Worm (Caenorhabditis elegans) whole organism, early embryonic: ENCODE measurements around the gene wrt-8.
"Not testable (repeated sequence)": the region's sequence is repeated elsewhere in the genome, so short reads cannot be mapped to it uniquely, and the experiment has no call there.

Source experiments
- B0310.2 ChIP-seq: sonication (generic microtip); optimal IDR thresholded peaks from 2 replicates; lab custom pipeline; 2016; ENCODE audit warnings: mild to moderate bottlenecking, missing genetic modification characterization, missing compliant biosample characterization
- F13C5.2 ChIP-seq: sonication (generic microtip); optimal IDR thresholded peaks from 2 replicates; lab custom pipeline; 2017; ENCODE audit warnings: mild to moderate bottlenecking, missing genetic modification characterization, inconsistent platforms, missing compliant biosample characterization
- aly-1 ChIP-seq: sonication (generic microtip); optimal IDR thresholded peaks from 2 replicates; lab custom pipeline; 2016; ENCODE audit warnings: missing genetic modification characterization, missing compliant biosample characterization
- ama-1 ChIP-seq: fragments of 150-350 bp; optimal IDR thresholded peaks from 2 replicates; lab custom pipeline; 2014
- ceh-13 ChIP-seq: fragments of 200-800 bp; sonication (Bioruptor generic); optimal IDR thresholded peaks from 2 replicates; lab custom pipeline; 2018; ENCODE audit warnings: mild to moderate bottlenecking, missing genetic modification characterization, missing compliant biosample characterization
- ceh-36 ChIP-seq: sonication (generic microtip); optimal IDR thresholded peaks from 2 replicates; lab custom pipeline; 2016; ENCODE audit warnings: missing genetic modification characterization, inconsistent platforms, missing compliant biosample characterization
- ets-7 ChIP-seq: sonication (generic microtip); optimal IDR thresholded peaks from 2 replicates; lab custom pipeline; 2016; ENCODE audit warnings: missing genotype, missing genetic modification characterization, missing compliant biosample characterization
- flt-1 ChIP-seq: fragments of 200-800 bp; sonication (Bioruptor generic); IDR thresholded peaks from 2 replicates; pipeline ENCODE4 v1.3.6; 2022; ENCODE audit warnings: missing genetic modification characterization, missing compliant biosample characterization
- hmbx-1 ChIP-seq: sonication (generic microtip); optimal IDR thresholded peaks from 2 replicates; lab custom pipeline; 2016; ENCODE audit warnings: mild to moderate bottlenecking, missing genetic modification characterization, missing compliant biosample characterization
- hmg-4 ChIP-seq: fragments of 200-800 bp; sonication (Bioruptor generic); optimal IDR thresholded peaks from 2 replicates; lab custom pipeline; 2018; ENCODE audit warnings: mild to moderate bottlenecking, missing genetic modification characterization, missing compliant biosample characterization
- hnd-1 ChIP-seq: sonication (generic microtip); optimal IDR thresholded peaks from 2 replicates; lab custom pipeline; 2016; ENCODE audit warnings: missing genetic modification characterization, missing compliant biosample characterization
- pes-1 ChIP-seq: fragments of 200-800 bp; sonication (Bioruptor generic); IDR thresholded peaks from 2 replicates; pipeline ENCODE4 v1.3.6; 2022; ENCODE audit warnings: missing genetic modification reagents, missing genetic modification characterization, missing compliant biosample characterization
- scrt-1 ChIP-seq: fragments of 200-800 bp; sonication (Bioruptor generic); IDR thresholded peaks from 2 replicates; pipeline ENCODE4 v1.3.6; 2022; ENCODE audit warnings: missing genetic modification characterization, missing compliant biosample characterization
- sea-1 ChIP-seq: fragments of 200-800 bp; sonication (Bioruptor generic); conservative IDR thresholded peaks from 2 replicates; pipeline ENCODE4 v1.3.6; 2022; ENCODE audit warnings: missing genetic modification characterization, missing compliant biosample characterization
- tbx-11 ChIP-seq: fragments of 200-800 bp; sonication (Bioruptor generic); IDR thresholded peaks from 2 replicates; pipeline ENCODE4 v1.3.6; 2022; ENCODE audit warnings: missing genetic modification characterization, missing compliant biosample characterization
- tbx-37 ChIP-seq: fragments of 200-800 bp; sonication (Bioruptor generic); conservative IDR thresholded peaks from 2 replicates; pipeline ENCODE4 v1.3.6; 2022; ENCODE audit warnings: missing genetic modification reagents, missing genetic modification characterization, missing compliant biosample characterization
- tra-4 ChIP-seq: sonication (generic microtip); optimal IDR thresholded peaks from 2 replicates; lab custom pipeline; 2017; ENCODE audit warnings: missing genetic modification characterization, missing compliant biosample characterization

The wrt-8 gene

DNA sequence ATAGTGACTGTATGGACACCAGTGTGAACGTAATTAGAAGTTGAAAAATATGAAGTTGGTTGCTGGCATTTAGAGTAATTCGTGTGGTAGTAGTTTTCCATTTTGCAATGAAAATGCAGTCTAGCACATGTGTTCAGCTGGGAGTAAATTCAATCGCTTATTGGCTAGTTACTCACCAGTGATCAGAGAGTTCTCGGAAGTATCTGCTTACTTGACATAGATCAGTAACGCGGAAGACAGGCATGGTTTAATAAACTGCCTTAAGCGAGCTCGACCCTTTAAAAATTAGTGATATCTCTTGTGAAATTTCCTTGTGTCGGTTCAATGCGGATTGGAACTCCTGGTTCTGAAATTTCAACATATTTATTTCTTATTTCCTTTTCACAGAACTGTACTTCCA lies 31.8 kb upstream of the wrt-8 start, which contains the start of gene srh-52:
Gene srh-52 (minus strand): TSS at position 101 of the 400 bp plus-strand sequence.
- TF ChIP-seq scrt-1 (GFP tag; lab: Robert Waterston, UW): no peak
- no peak for TF ChIP-seq tbx-11 (GFP tag; lab: Robert Waterston, UW)
- TF ChIP-seq ceh-13 (GFP tag; lab: Kevin White, UChicago): no peak
- no peak for TF ChIP-seq F13C5.2 (tag; lab: Kevin White, UChicago)
- no peak for TF ChIP-seq ceh-36 (tag; lab: Kevin White, UChicago)
- TF ChIP-seq tbx-37 (GFP tag; lab: Robert Waterston, UW): no peak
- TF ChIP-seq ets-7 (tag; lab: Kevin White, UChicago): no peak
- TF ChIP-seq hmbx-1 (tag; lab: Kevin White, UChicago): no peak
- TF ChIP-seq ama-1 (lab: Kevin White, UChicago): no peak
- no peak for TF ChIP-seq sea-1 (GFP tag; lab: Robert Waterston, UW)
- no peak for TF ChIP-seq flt-1 (GFP tag; lab: Robert Waterston, UW)
- TF ChIP-seq hmg-4 (GFP tag; lab: Kevin White, UChicago): no peak
- no peak for TF ChIP-seq tra-4 (tag; lab: Kevin White, UChicago)
- no peak for TF ChIP-seq B0310.2 (tag; lab: Kevin White, UChicago)
- TF ChIP-seq pes-1: no peak
- TF ChIP-seq hnd-1 (tag; lab: Kevin White, UChicago): no peak
- TF ChIP-seq aly-1 (tag; lab: Kevin White, UChicago): no peak

DNA sequence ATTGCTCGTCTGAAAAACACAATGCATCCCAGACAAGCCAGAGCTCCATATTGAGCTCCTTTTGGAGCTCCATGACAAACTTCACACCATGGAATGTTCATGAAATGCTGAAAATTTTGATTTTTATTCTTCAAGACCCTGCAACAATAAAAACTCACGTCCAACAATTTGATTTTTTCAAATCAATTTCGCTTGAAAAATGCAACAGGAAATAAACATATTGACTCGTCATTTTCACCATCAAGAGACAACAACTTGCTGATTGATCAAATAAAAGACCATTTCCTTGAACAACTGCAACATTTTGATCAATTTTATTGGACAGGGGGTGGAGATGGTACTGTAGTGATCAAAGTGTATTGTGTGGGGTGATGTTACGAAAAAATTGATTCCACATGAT lies 25.3 kb upstream of the wrt-8 start, which contains the start of gene nhr-269:
Gene nhr-269 (minus strand): TSS at position 101 of the 400 bp plus-strand sequence.
- TF ChIP-seq ceh-13 (GFP tag; lab: Kevin White, UChicago) (no peak), ceh-36 (tag; lab: Kevin White, UChicago) (no peak), sea-1 (GFP tag; lab: Robert Waterston, UW) (no peak), tbx-11 (GFP tag; lab: Robert Waterston, UW) (no peak), tbx-37 (GFP tag; lab: Robert Waterston, UW) (no peak), tra-4 (tag; lab: Kevin White, UChicago) (no peak), pes-1 (no peak), hnd-1 (tag; lab: Kevin White, UChicago) (no peak), ama-1 (lab: Kevin White, UChicago) (no peak), hmg-4 (GFP tag; lab: Kevin White, UChicago) (no peak), ets-7 (tag; lab: Kevin White, UChicago) (no peak), scrt-1 (GFP tag; lab: Robert Waterston, UW) (no peak), F13C5.2 (tag; lab: Kevin White, UChicago) (no peak)

- TF ChIP-seq B0310.2 (tag; lab: Kevin White, UChicago) (no peak), tbx-37 (GFP tag; lab: Robert Waterston, UW) (no peak), hmg-4 (GFP tag; lab: Kevin White, UChicago) (no peak), scrt-1 (GFP tag; lab: Robert Waterston, UW) (no peak), flt-1 (GFP tag; lab: Robert Waterston, UW) (no peak), F13C5.2 (tag; lab: Kevin White, UChicago) (no peak), ama-1 (lab: Kevin White, UChicago) (no peak), tra-4 (tag; lab: Kevin White, UChicago) (no peak), ceh-13 (GFP tag; lab: Kevin White, UChicago) (no peak), pes-1 (no peak), tbx-11 (GFP tag; lab: Robert Waterston, UW) (no peak)
These were observed 23.4 kb upstream of the wrt-8 start for ce11 chrV:15367770-15368169.

ce11 chrV:15361412-15361811 lies 17.0 kb upstream of the wrt-8 start, which contains the start of gene ech-1.1:
ech-1.1 (minus strand) TSS chrV:15361512.
- not testable (repeated sequence) for TF ChIP-seq ama-1 (lab: Kevin White, UChicago); hmg-4 (GFP tag; lab: Kevin White, UChicago); F13C5.2 (tag; lab: Kevin White, UChicago)

- no peak for TF ChIP-seq ceh-13 (GFP tag; lab: Kevin White, UChicago)
- TF ChIP-seq ceh-36 (tag; lab: Kevin White, UChicago): no peak
- no peak for TF ChIP-seq hmg-4 (GFP tag; lab: Kevin White, UChicago)
- no peak for TF ChIP-seq hmbx-1 (tag; lab: Kevin White, UChicago)
- no peak for TF ChIP-seq ets-7 (tag; lab: Kevin White, UChicago)
- no peak for TF ChIP-seq B0310.2 (tag; lab: Kevin White, UChicago)
- no peak for TF ChIP-seq scrt-1 (GFP tag; lab: Robert Waterston, UW)
- no peak for TF ChIP-seq sea-1 (GFP tag; lab: Robert Waterston, UW)
- TF ChIP-seq flt-1 (GFP tag; lab: Robert Waterston, UW): no peak
- TF ChIP-seq tbx-11 (GFP tag; lab: Robert Waterston, UW): no peak
- no peak for TF ChIP-seq pes-1
- TF ChIP-seq F13C5.2 (tag; lab: Kevin White, UChicago): no peak
- no peak for TF ChIP-seq ama-1 (lab: Kevin White, UChicago)
- no peak for TF ChIP-seq tra-4 (tag; lab: Kevin White, UChicago)
- TF ChIP-seq tbx-37 (GFP tag; lab: Robert Waterston, UW): no peak
These were observed 10.3 kb upstream of the wrt-8 start, which contains the start of gene C29F3.7 for ce11 chrV:15354648-15355047. C29F3.7 (plus strand) TSS chrV:15354901.

- TF ChIP-seq ceh-13 (GFP tag; lab: Kevin White, UChicago) (no peak), sea-1 (GFP tag; lab: Robert Waterston, UW) (no peak), tbx-37 (GFP tag; lab: Robert Waterston, UW) (no peak), aly-1 (tag; lab: Kevin White, UChicago) (no peak), pes-1 (no peak), tra-4 (tag; lab: Kevin White, UChicago) (no peak), ets-7 (tag; lab: Kevin White, UChicago) (no peak), ama-1 (lab: Kevin White, UChicago) (no peak)
These were observed 8.0 kb upstream of the wrt-8 start, which contains the start of gene srx-58 for ce11 chrV:15352376-15352775. srx-58 (plus strand) TSS chrV:15352676.

DNA sequence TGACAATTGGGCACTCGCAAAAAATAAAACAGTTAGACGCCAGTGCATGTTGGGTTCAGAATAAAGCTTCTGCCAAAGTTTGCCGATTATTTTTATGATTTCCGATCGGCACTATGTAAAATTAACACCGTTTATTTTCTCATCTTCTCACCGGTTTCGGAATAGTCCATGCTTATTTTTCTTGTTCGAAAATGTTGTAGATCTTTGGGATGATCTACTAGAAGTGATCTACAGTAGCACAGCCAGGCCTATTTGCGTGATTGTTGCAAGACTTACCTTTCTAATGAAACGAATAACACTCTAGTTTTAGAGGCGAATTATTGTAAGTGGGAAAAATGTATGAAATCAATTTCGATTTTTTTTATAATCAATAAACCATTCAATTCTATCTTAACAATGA lies 6.2 kb upstream of the wrt-8 start, which contains the start of gene clec-231:
Gene clec-231 (minus strand): TSS at position 101 of the 400 bp plus-strand sequence.
- TF ChIP-seq hmbx-1 (tag; lab: Kevin White, UChicago) (no peak), hnd-1 (tag; lab: Kevin White, UChicago) (no peak), tbx-37 (GFP tag; lab: Robert Waterston, UW) (no peak), ceh-36 (tag; lab: Kevin White, UChicago) (no peak), B0310.2 (tag; lab: Kevin White, UChicago) (no peak), ets-7 (tag; lab: Kevin White, UChicago) (no peak)
